Fruit fly (Drosophila melanogaster): ENCODE data around the gene Rbf2.

dm6 chr3R:16004691-16005474, 39.6 kb downstream of the Rbf2 start:
- TF ChIP-seq CG8478 (optimal IDR thresholded peaks at IDR 0.05) (peak; percentile 61), CTCF (optimal IDR thresholded peaks at IDR 0.05) (no peak)

Data from S2 (cell line).